Worm (Caenorhabditis elegans): ENCODE measurements around the gene F13B12.4.

The F13B12.4 gene

ce11 chrIV:10483607-10484117, 34.0 kb upstream of the F13B12.4 start, which contains the start of the genes F01D4.5 and ced-5 (continued):
- TF ChIP-seq nhr-43 (tag; optimal IDR thresholded peaks at IDR 0.05; ENCODE audit: poor library complexity, severe bottlenecking), result peak; percentile 94
- TF ChIP-seq fos-1 (tag; optimal IDR thresholded peaks at IDR 0.05), result no peak
- no peak for TF ChIP-seq ztf-11 (tag; optimal IDR thresholded peaks at IDR 0.05)
- no peak for TF ChIP-seq egl-27 (tag; optimal IDR thresholded peaks at IDR 0.05)
- TF ChIP-seq aly-2 (tag; optimal IDR thresholded peaks at IDR 0.05), result no peak
- TF ChIP-seq jun-1 (tag; optimal IDR thresholded peaks at IDR 0.05), result peak; percentile 48
- peak; percentile 84 for TF ChIP-seq lsy-12 (tag; optimal IDR thresholded peaks at IDR 0.05)
- TF ChIP-seq elt-1 (tag; optimal IDR thresholded peaks at IDR 0.05), result peak; percentile 33
- TF ChIP-seq ceh-9 (tag; optimal IDR thresholded peaks at IDR 0.05), result no peak
- TF ChIP-seq nhr-11 (tag; optimal IDR thresholded peaks at IDR 0.05), result no peak

ce11 chrIV:10482585-10482984, 32.9 kb upstream of the F13B12.4 start:
- TF ChIP-seq pqm-1 (tag; optimal IDR thresholded peaks at IDR 0.05) (peak; percentile 99), nhr-237 (tag; optimal IDR thresholded peaks at IDR 0.05) (no peak), elt-2 (tag; optimal IDR thresholded peaks at IDR 0.05) (peak; percentile 56)

- TF ChIP-seq ceh-28 (tag; optimal IDR thresholded peaks at IDR 0.05), result peak; percentile 71
- TF ChIP-seq ceh-82 (tag; optimal IDR thresholded peaks at IDR 0.05), result no peak
- TF ChIP-seq ZK546.5 (tag; optimal IDR thresholded peaks at IDR 0.05), result no peak
- peak; percentile 72 for TF ChIP-seq lin-39 (tag; optimal IDR thresholded peaks at IDR 0.05)
- TF ChIP-seq egl-27 (tag; optimal IDR thresholded peaks at IDR 0.05), result no peak
- TF ChIP-seq hmg-11 (tag; optimal IDR thresholded peaks at IDR 0.05), result peak; percentile 48
- TF ChIP-seq snpc-4 (tag; optimal IDR thresholded peaks at IDR 0.05), result no peak
- TF ChIP-seq ama-1 (optimal IDR thresholded peaks at IDR 0.05), result peak; percentile 24
- no peak for TF ChIP-seq nhr-28 (tag; optimal IDR thresholded peaks at IDR 0.05)
- peak; percentile 28 for TF ChIP-seq mdl-1 (tag; optimal IDR thresholded peaks at IDR 0.05)
- TF ChIP-seq nfya-1 (tag; optimal IDR thresholded peaks at IDR 0.05; ENCODE audit: insufficient read depth), result peak; percentile 81
- TF ChIP-seq tbx-2 (tag; optimal IDR thresholded peaks at IDR 0.05), result peak; percentile 17
- TF ChIP-seq nhr-11 (tag; optimal IDR thresholded peaks at IDR 0.05), result peak; percentile 66
- TF ChIP-seq fkh-10 (GFP tag; optimal IDR thresholded peaks at IDR 0.05), result peak; percentile 76
- TF ChIP-seq lin-15B (tag; optimal IDR thresholded peaks at IDR 0.05), result peak; percentile 53
- TF ChIP-seq daf-12 (tag; optimal IDR thresholded peaks at IDR 0.05), result no peak
- no peak for TF ChIP-seq fkh-2 (tag; optimal IDR thresholded peaks at IDR 0.05)
- peak; percentile 41 for TF ChIP-seq lsy-12 (tag; optimal IDR thresholded peaks at IDR 0.05)
- TF ChIP-seq nhr-12 (tag; optimal IDR thresholded peaks at IDR 0.05), result no peak
- no peak for TF ChIP-seq pqm-1 (tag; optimal IDR thresholded peaks at IDR 0.05)
- TF ChIP-seq ceh-9 (tag; optimal IDR thresholded peaks at IDR 0.05), result no peak
Observed at ce11 chrIV:10481695-10482094, 32.0 kb upstream of the F13B12.4 start, which contains the start of gene egl-21. egl-21 (minus strand) TSS chrIV:10481844.

ce11 chrIV:10475234-10475633, 25.5 kb upstream of the F13B12.4 start:
- TF ChIP-seq mml-1 (tag; optimal IDR thresholded peaks at IDR 0.05), result no peak
- no peak for TF ChIP-seq snpc-4 (tag; optimal IDR thresholded peaks at IDR 0.05)
- TF ChIP-seq fkh-2 (tag; optimal IDR thresholded peaks at IDR 0.05), result no peak
- TF ChIP-seq nhr-28 (tag; optimal IDR thresholded peaks at IDR 0.05), result no peak
- TF ChIP-seq nhr-67 (tag; optimal IDR thresholded peaks at IDR 0.05), result no peak
- TF ChIP-seq aly-2 (tag; optimal IDR thresholded peaks at IDR 0.05), result no peak
- no peak for TF ChIP-seq nhr-43 (tag; optimal IDR thresholded peaks at IDR 0.05; ENCODE audit: poor library complexity, severe bottlenecking)
- TF ChIP-seq tbx-2 (tag; optimal IDR thresholded peaks at IDR 0.05), result no peak
- no peak for TF ChIP-seq sea-2 (GFP tag; optimal IDR thresholded peaks at IDR 0.05)
- no peak for TF ChIP-seq ZK546.5 (tag; optimal IDR thresholded peaks at IDR 0.05)
- TF ChIP-seq eor-1 (tag; optimal IDR thresholded peaks at IDR 0.05), result no peak
- no peak for TF ChIP-seq nhr-12 (tag; optimal IDR thresholded peaks at IDR 0.05)
- TF ChIP-seq lin-39 (tag; optimal IDR thresholded peaks at IDR 0.05), result no peak
- TF ChIP-seq ceh-28 (tag; optimal IDR thresholded peaks at IDR 0.05), result no peak

ce11 chrIV:10472478-10472877, 22.8 kb upstream of the F13B12.4 start, which contains the start of gene bgnt-1.1:
bgnt-1.1 (plus strand) TSS chrIV:10472778.
- no peak for TF ChIP-seq lin-15B (tag; optimal IDR thresholded peaks at IDR 0.05)
- no peak for TF ChIP-seq tbx-2 (tag; optimal IDR thresholded peaks at IDR 0.05)
- no peak for TF ChIP-seq mml-1 (tag; optimal IDR thresholded peaks at IDR 0.05)
- no peak for TF ChIP-seq fkh-10 (GFP tag; optimal IDR thresholded peaks at IDR 0.05)
- TF ChIP-seq eor-1 (tag; optimal IDR thresholded peaks at IDR 0.05), result no peak
- no peak for TF ChIP-seq nhr-25 (tag; optimal IDR thresholded peaks at IDR 0.05)
- TF ChIP-seq aly-2 (tag; optimal IDR thresholded peaks at IDR 0.05), result no peak
- no peak for TF ChIP-seq fos-1 (tag; optimal IDR thresholded peaks at IDR 0.05)
- TF ChIP-seq ama-1 (optimal IDR thresholded peaks at IDR 0.05), result no peak
- no peak for TF ChIP-seq unc-39 (tag; optimal IDR thresholded peaks at IDR 0.05)
